Fruit fly (Drosophila melanogaster) S2 (cell line): ENCODE results near the gene CG8292.

Experiments used
- CG8478 ChIP-seq: fragments of >200 bp; optimal IDR thresholded peaks from 2 replicates; lab custom pipeline; 2018
- CTCF ChIP-seq, 2 experiments: fragments of >200 bp; optimal IDR thresholded peaks; 2 replicates each; lab custom pipeline; 2018

dm6 chr2L:8241700-8242099 lies 23.9 kb upstream of the CG8292 start, which contains the start of gene Spn28F:
- TF ChIP-seq CTCF (optimal IDR thresholded peaks at IDR 0.05; lab: Kevin White, UChicago): no peak
- no peak for TF ChIP-seq CG8478 (lab: Kevin White, UChicago)
